Worm (Caenorhabditis elegans): ENCODE measurements around the gene C15C8.5.

C15C8.5 gene

ce11 chrV:12795927-12796326, 48.1 kb downstream of the C15C8.5 start:
- TF ChIP-seq unc-39 (tag; optimal IDR thresholded peaks at IDR 0.05), result no peak
- no peak for TF ChIP-seq hlh-1 (tag; optimal IDR thresholded peaks at IDR 0.05)
- TF ChIP-seq unc-62 (GFP tag; optimal IDR thresholded peaks at IDR 0.05), result no peak
- TF ChIP-seq unc-120 (tag; optimal IDR thresholded peaks at IDR 0.05; ENCODE audit: poor library complexity, severe bottlenecking), result no peak
- no peak for TF ChIP-seq ceh-83 (GFP tag; optimal IDR thresholded peaks at IDR 0.05)
- TF ChIP-seq ces-1 (GFP tag; optimal IDR thresholded peaks at IDR 0.05), result no peak
- TF ChIP-seq bed-3 (GFP tag; optimal IDR thresholded peaks at IDR 0.05), result no peak

ce11 chrV:12796908-12797490, 49.2 kb downstream of the C15C8.5 start:
- TF ChIP-seq ham-2 (GFP tag; optimal IDR thresholded peaks at IDR 0.05) (no peak), flh-1 (GFP tag; optimal IDR thresholded peaks at IDR 0.05) (no peak), nhr-237 (tag; optimal IDR thresholded peaks at IDR 0.05) (no peak), unc-39 (tag; optimal IDR thresholded peaks at IDR 0.05) (no peak), nhr-76 (tag; optimal IDR thresholded peaks at IDR 0.05) (no peak), lin-32 (GFP tag; optimal IDR thresholded peaks at IDR 0.05) (no peak), bed-3 (GFP tag; optimal IDR thresholded peaks at IDR 0.05) (no peak), elt-1 (tag; optimal IDR thresholded peaks at IDR 0.05; ENCODE audit: borderline replicate concordance, insufficient read depth) (no peak), drap-1 (GFP tag; optimal IDR thresholded peaks at IDR 0.05) (no peak), unc-120 (tag; optimal IDR thresholded peaks at IDR 0.05; ENCODE audit: poor library complexity, severe bottlenecking) (no peak), tbx-8 (GFP tag; optimal IDR thresholded peaks at IDR 0.05) (no peak), mep-1 (tag; optimal IDR thresholded peaks at IDR 0.05) (no peak), snpc-4 (tag; optimal IDR thresholded peaks at IDR 0.05) (no peak), sem-2 (GFP tag; optimal IDR thresholded peaks at IDR 0.05) (no peak)

- no peak for TF ChIP-seq flh-1 (GFP tag; optimal IDR thresholded peaks at IDR 0.05)
- no peak for TF ChIP-seq M03D4.4 (tag; optimal IDR thresholded peaks at IDR 0.05)
- TF ChIP-seq nhr-76 (tag; optimal IDR thresholded peaks at IDR 0.05), result no peak
- no peak for TF ChIP-seq ces-1 (GFP tag; optimal IDR thresholded peaks at IDR 0.05)
- TF ChIP-seq lin-13 (tag; optimal IDR thresholded peaks at IDR 0.05), result no peak
- TF ChIP-seq drap-1 (GFP tag; optimal IDR thresholded peaks at IDR 0.05), result no peak
- no peak for TF ChIP-seq sptf-1 (tag; optimal IDR thresholded peaks at IDR 0.05)
- no peak for TF ChIP-seq bed-3 (GFP tag; optimal IDR thresholded peaks at IDR 0.05)
- no peak for TF ChIP-seq elt-3 (tag; optimal IDR thresholded peaks at IDR 0.05)
- no peak for TF ChIP-seq ceh-83 (GFP tag; optimal IDR thresholded peaks at IDR 0.05)
- no peak for TF ChIP-seq mep-1 (tag; optimal IDR thresholded peaks at IDR 0.05)
These were observed 50.2 kb downstream of the C15C8.5 start, which contains the start of gene ugt-6 for ce11 chrV:12797992-12798391. Gene ugt-6, minus strand, starts transcription at chrV:12798224.
